Fruit fly (Drosophila melanogaster) whole organism: Measurements from ENCODE around the gene CG11380.

Experiments used
- CG8478 ChIP-seq: fragments of >200 bp; optimal IDR thresholded peaks from 2 replicates; lab custom pipeline; 2018; ENCODE audit warnings: inconsistent platforms
- Dll ChIP-seq: fragments of >200 bp; optimal IDR thresholded peaks from 2 replicates; lab custom pipeline; 2017
- EcR ChIP-seq, 2 experiments: fragments of >200 bp; optimal IDR thresholded peaks; 2 replicates each; lab custom pipeline; 2017; ENCODE audit warnings: missing biosample characterization in 2 of 2, missing genetic modification characterization in 2 of 2, missing genetic modification reagents in 2 of 2
- pan ChIP-seq: fragments of >200 bp; optimal IDR thresholded peaks from 2 replicates; lab custom pipeline; 2017
- psq ChIP-seq: fragments of >200 bp; optimal IDR thresholded peaks from 2 replicates; lab custom pipeline; 2017
- usp ChIP-seq: fragments of >200 bp; optimal IDR thresholded peaks from 2 replicates; lab custom pipeline; 2017; ENCODE audit warnings: missing biosample characterization, missing genetic modification characterization, mixed read lengths

Gene CG11380

DNA sequence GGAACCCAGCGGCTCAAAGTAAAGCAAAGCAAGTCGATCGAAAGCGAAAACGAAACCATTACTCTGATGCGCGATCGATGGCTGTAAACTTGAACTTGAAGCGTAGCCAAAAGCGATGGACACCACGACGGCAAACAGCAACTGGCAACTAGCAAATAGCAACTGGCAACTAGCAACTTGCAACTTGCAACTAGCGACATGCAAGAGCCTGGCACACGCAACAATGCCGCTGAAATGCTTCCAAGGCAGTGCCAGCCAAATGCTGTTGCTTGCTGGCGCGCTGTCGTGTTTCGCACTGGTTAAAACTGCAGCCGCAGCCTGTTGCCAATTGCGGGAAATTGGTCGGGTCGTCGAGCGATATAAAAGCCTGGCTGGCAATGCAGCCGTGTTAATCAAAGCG, 9.8 kb upstream of the CG11380 start, which contains the start of gene CG14627:
Gene CG14627, plus strand, starts transcription at position 301 of the 400 bp plus-strand sequence.
- TF ChIP-seq Dll (lab: Kevin White, UChicago) (no peak), pan (no peak), EcR (GFP tag; optimal IDR thresholded peaks at IDR 0.05; lab: Kevin White, UChicago) (no peak), psq (lab: Kevin White, UChicago) (no peak), CG8478 (lab: Kevin White, UChicago) (no peak), usp (GFP tag; lab: Kevin White, UChicago) (no peak)

DNA sequence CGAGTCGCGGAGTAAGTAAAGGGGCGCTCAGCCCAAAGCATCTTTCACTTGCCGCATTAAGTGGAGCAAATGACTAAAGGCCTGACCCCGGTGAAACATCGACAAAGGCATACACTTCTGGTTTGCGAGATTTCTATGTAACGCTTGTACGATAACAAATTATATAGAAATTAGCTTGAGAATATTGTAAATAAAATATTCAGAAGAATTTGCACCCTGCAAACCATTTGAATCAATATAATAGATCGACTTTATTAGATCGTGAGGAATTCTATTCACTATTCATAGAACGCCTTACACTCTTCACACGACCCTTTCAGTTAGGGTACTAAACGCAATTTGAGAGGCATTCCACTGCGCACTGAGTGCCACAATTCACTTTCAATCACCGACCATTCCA, 7.4 kb upstream of the CG11380 start:
- TF ChIP-seq usp (GFP tag; lab: Kevin White, UChicago): no peak
- no peak for TF ChIP-seq EcR (GFP tag; optimal IDR thresholded peaks at IDR 0.05; lab: Kevin White, UChicago)
- TF ChIP-seq psq (lab: Kevin White, UChicago): no peak
- TF ChIP-seq pan: no peak
- TF ChIP-seq Dll (lab: Kevin White, UChicago): no peak
- TF ChIP-seq CG8478 (lab: Kevin White, UChicago): no peak

- no peak for TF ChIP-seq EcR (GFP tag; optimal IDR thresholded peaks at IDR 0.05; lab: Kevin White, UChicago)
- TF ChIP-seq psq (lab: Kevin White, UChicago): no peak
- TF ChIP-seq CG8478 (lab: Kevin White, UChicago): no peak
Measured at dm6 chrX:1184478-1184877, 6.6 kb upstream of the CG11380 start, which contains the start of gene CG14626. Gene CG14626 (plus strand): TSS chrX:1184778.

- no peak for TF ChIP-seq Dll (lab: Kevin White, UChicago)
- no peak for TF ChIP-seq usp (GFP tag; lab: Kevin White, UChicago)
- TF ChIP-seq psq (lab: Kevin White, UChicago): no peak
- TF ChIP-seq CG8478 (lab: Kevin White, UChicago): no peak
- no peak for TF ChIP-seq pan
- no peak for TF ChIP-seq EcR (GFP tag; optimal IDR thresholded peaks at IDR 0.05; lab: Kevin White, UChicago)
Measured at dm6 chrX:1197862-1198261, 6.8 kb downstream of the CG11380 start.

DNA sequence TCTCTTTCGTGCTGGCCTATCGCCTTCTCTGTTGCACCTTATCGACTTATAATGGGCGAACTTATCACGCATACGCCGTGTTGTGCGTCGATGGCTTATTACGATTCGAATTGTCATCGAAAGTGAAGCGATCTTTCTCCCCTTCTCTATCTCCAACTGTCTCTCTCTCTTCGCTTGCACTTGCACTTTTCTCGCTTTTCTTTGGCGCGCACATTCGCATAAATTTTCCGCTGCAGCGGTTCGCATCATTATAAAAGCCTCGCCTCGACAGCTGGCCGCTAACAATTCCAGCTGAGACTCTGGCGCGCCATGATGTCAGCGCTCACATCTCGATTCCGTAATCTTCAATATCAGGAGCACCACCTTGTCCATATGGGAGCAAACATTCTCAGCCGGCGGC, 8.1 kb downstream of the CG11380 start, which contains the start of gene CG14625:
Gene CG14625, plus strand, starts transcription at position 301 of the 400 bp plus-strand sequence.
- TF ChIP-seq EcR (GFP tag; optimal IDR thresholded peaks at IDR 0.05; lab: Kevin White, UChicago) (no peak), usp (GFP tag; lab: Kevin White, UChicago) (no peak), pan (no peak), CG8478 (lab: Kevin White, UChicago) (no peak), psq (lab: Kevin White, UChicago) (no peak)

dm6 chrX:1203477-1203876, 12.4 kb downstream of the CG11380 start, which contains the start of gene CG11381:
Gene CG11381 (plus strand): TSS chrX:1203777.
- TF ChIP-seq pan: no peak

DNA sequence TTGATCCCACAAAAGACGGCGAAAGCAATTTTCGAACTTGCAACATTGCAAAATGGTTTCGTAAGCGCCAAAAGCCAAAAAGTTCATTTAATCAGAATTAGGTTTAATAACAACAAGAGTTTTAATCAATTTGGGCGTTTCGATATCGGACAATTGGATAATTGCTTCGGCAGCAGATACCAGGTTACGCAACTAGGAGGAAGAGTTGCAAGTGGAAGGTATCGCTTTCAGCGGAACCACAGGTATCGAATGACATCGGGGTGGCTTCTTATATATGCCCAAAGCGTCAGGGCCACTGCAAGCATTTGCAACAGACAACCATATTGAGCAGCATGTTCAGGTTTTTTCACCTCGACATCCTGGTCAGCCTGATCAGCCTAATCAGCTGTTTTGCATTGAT, 15.3 kb downstream of the CG11380 start, which contains the start of gene CG14624:
Gene CG14624, plus strand, starts transcription at position 301 of the 400 bp plus-strand sequence.
- no peak for TF ChIP-seq EcR (GFP tag; optimal IDR thresholded peaks at IDR 0.05; lab: Kevin White, UChicago)
- TF ChIP-seq usp (GFP tag; lab: Kevin White, UChicago): no peak
- no peak for TF ChIP-seq Dll (lab: Kevin White, UChicago)

dm6 chrX:1209251-1210020, 18.3 kb downstream of the CG11380 start, which contains the start of gene CG11382:
Gene CG11382 (plus strand): TSS chrX:1209970.
- TF ChIP-seq pan (no peak), psq (lab: Kevin White, UChicago) (no peak), EcR (GFP tag; optimal IDR thresholded peaks at IDR 0.05; lab: Kevin White, UChicago) (no peak), CG8478 (lab: Kevin White, UChicago) (no peak), usp (GFP tag; lab: Kevin White, UChicago) (no peak), Dll (lab: Kevin White, UChicago) (no peak)

dm6 chrX:1215000-1215399, 23.9 kb downstream of the CG11380 start, which contains the start of gene CG11398:
Gene CG11398 (minus strand): TSS chrX:1215156.
- no peak for TF ChIP-seq CG8478 (lab: Kevin White, UChicago)
- no peak for TF ChIP-seq Dll (lab: Kevin White, UChicago)
- TF ChIP-seq usp (GFP tag; lab: Kevin White, UChicago): no peak
- no peak for TF ChIP-seq EcR (GFP tag; optimal IDR thresholded peaks at IDR 0.05; lab: Kevin White, UChicago)
- TF ChIP-seq psq (lab: Kevin White, UChicago): no peak
- no peak for TF ChIP-seq pan

DNA sequence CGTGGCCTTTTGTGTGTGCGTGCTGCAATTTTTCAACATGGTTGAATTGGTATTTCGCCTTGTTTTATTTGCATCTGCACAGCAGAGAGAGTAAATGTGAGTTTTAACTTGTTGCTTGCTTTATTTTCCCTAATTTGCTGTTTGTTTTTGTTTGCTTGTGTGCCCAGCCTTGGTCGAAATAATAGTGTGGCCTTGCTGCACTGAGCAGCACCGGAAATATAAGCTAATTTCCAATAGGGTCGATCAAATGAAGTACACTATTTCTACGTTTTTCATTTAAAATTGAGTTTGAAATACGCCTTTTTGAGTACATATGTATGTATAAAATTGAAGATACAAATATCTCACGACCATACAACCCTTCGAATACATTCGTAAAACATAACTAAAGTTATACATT, 25.6 kb downstream of the CG11380 start:
- no peak for TF ChIP-seq psq (lab: Kevin White, UChicago)
- no peak for TF ChIP-seq pan
- TF ChIP-seq Dll (lab: Kevin White, UChicago): no peak
- TF ChIP-seq EcR (GFP tag; optimal IDR thresholded peaks at IDR 0.05; lab: Kevin White, UChicago): no peak
- TF ChIP-seq CG8478 (lab: Kevin White, UChicago): no peak
- TF ChIP-seq usp (GFP tag; lab: Kevin White, UChicago): no peak

DNA sequence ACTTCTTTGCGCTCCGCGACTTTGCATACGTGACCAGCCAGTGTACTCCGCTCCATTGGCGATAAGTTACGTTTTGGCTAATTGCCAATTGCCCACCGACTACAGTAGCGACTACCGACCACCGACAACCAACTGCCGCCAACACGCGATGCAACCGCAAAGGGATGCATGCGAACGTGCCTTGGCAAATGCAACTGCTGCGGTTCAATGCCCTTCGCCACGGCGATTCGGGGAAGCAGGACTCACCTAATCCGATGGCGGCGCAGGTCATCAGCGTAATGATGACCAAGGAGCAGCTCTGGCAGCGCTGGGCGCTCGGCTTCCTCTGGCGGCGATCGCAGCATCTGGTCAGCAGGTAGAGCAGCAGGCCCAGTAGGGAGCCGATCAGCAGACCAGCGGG, 34.8 kb downstream of the CG11380 start:
- TF ChIP-seq CG8478 (lab: Kevin White, UChicago) (no peak), EcR (GFP tag; optimal IDR thresholded peaks at IDR 0.05; lab: Kevin White, UChicago) (no peak), Dll (lab: Kevin White, UChicago) (no peak), pan (no peak), psq (lab: Kevin White, UChicago) (no peak), usp (GFP tag; lab: Kevin White, UChicago) (no peak)

dm6 chrX:1229098-1229497, 38.0 kb downstream of the CG11380 start:
- no peak for TF ChIP-seq usp (GFP tag; lab: Kevin White, UChicago)
